Worm (Caenorhabditis elegans) whole organism, L1 larva: ENCODE measurements around the gene R05D3.12.
"Not testable (repeated sequence)": the region's sequence is repeated elsewhere in the genome, so short reads cannot be mapped to it uniquely, and the experiment has no call there.

Experiments
- C34B4.2 ChIP-seq: sonication (generic microtip); optimal IDR thresholded peaks from 2 replicates; lab custom pipeline; 2017; ENCODE audit warnings: mild to moderate bottlenecking, missing genetic modification characterization, missing compliant biosample characterization
- F16B12.6 ChIP-seq: fragments of 150-350 bp; optimal IDR thresholded peaks from 2 replicates; lab custom pipeline; 2014; ENCODE audit warnings: missing biosample characterization, missing genetic modification characterization
- aha-1 ChIP-seq: fragments of 150-350 bp; optimal IDR thresholded peaks from 2 replicates; lab custom pipeline; 2014; ENCODE audit warnings: missing biosample characterization, missing genetic modification characterization
- alr-1 ChIP-seq: fragments of 200-800 bp; sonication (Bioruptor generic); optimal IDR thresholded peaks from 2 replicates; lab custom pipeline; 2018; ENCODE audit warnings: borderline replicate concordance, mild to moderate bottlenecking, missing genetic modification characterization, missing compliant biosample characterization
- aly-2 ChIP-seq: fragments of 150-350 bp; optimal IDR thresholded peaks from 2 replicates; lab custom pipeline; 2014; ENCODE audit warnings: missing biosample characterization, missing genetic modification characterization
- ces-1 ChIP-seq: fragments of 150-350 bp; optimal IDR thresholded peaks from 2 replicates; lab custom pipeline; 2014; ENCODE audit warnings: missing biosample characterization, missing genetic modification reagents, missing genetic modification characterization
- dpl-1 ChIP-seq, 3 experiments: fragments of 150-350 bp in 2 of 3; sonication (generic microtip) in 1 of 3; optimal IDR thresholded peaks; 2 replicates each; lab custom pipeline; 2014 to 2017; ENCODE audit warnings: missing biosample characterization in 3 of 3, missing genetic modification characterization in 3 of 3, missing genetic modification reagents in 3 of 3
- efl-1 ChIP-seq, 4 experiments: fragments of 150-350 bp; optimal IDR thresholded peaks in 3 of 4; peaks in 1 of 4; 1 replicate in 1 of 4; 2 replicates in 3 of 4; lab custom pipeline; 2014; ENCODE audit warnings: missing biosample characterization in 2 of 4, missing genetic modification characterization in 2 of 4, missing genetic modification reagents in 2 of 4
- egl-13 ChIP-seq: sonication (generic microtip); optimal IDR thresholded peaks from 2 replicates; lab custom pipeline; 2016; ENCODE audit warnings: missing genotype, missing genetic modification reagents, missing genetic modification characterization, missing compliant biosample characterization
- egl-27 ChIP-seq, 2 experiments: fragments of 150-350 bp in 1 of 2; sonication (generic microtip); optimal IDR thresholded peaks; 3 replicates each; lab custom pipeline; 2017 to 2018; ENCODE audit warnings: missing biosample characterization in 2 of 2, missing genetic modification characterization in 2 of 2, missing genetic modification reagents in 2 of 2
- elt-2 ChIP-seq: sonication (generic microtip); optimal IDR thresholded peaks from 2 replicates; lab custom pipeline; 2016; ENCODE audit warnings: missing genetic modification characterization, mild to moderate bottlenecking, inconsistent platforms, missing compliant biosample characterization, missing genetic modification reagents
- ets-5 ChIP-seq: fragments of 200-800 bp; sonication (Bioruptor generic); IDR thresholded peaks from 2 replicates; pipeline ENCODE4 v1.3.6; 2022; ENCODE audit warnings: missing genetic modification characterization, missing compliant biosample characterization
- fkh-10 ChIP-seq: sonication (generic microtip); optimal IDR thresholded peaks from 2 replicates; lab custom pipeline; 2017; ENCODE audit warnings: missing biosample characterization, missing genetic modification reagents, missing genetic modification characterization
- fkh-4 ChIP-seq: sonication (generic microtip); optimal IDR thresholded peaks from 2 replicates; lab custom pipeline; 2016; ENCODE audit warnings: missing compliant biosample characterization, missing genetic modification characterization, borderline replicate concordance
- grh-1 ChIP-seq: fragments of 200-800 bp; sonication (Bioruptor generic); IDR thresholded peaks from 2 replicates; pipeline ENCODE4 v1.3.6; 2022; ENCODE audit warnings: missing genetic modification reagents, missing genetic modification characterization, missing compliant biosample characterization
- hlh-17 ChIP-seq: fragments of 200-800 bp; sonication (Bioruptor generic); optimal IDR thresholded peaks from 2 replicates; lab custom pipeline; 2018; ENCODE audit warnings: missing genetic modification characterization, mild to moderate bottlenecking, missing compliant biosample characterization, moderate library complexity, borderline replicate concordance
- jun-1 ChIP-seq: fragments of 150-350 bp; optimal IDR thresholded peaks from 2 replicates; lab custom pipeline; 2014; ENCODE audit warnings: missing biosample characterization, missing genetic modification reagents, missing genetic modification characterization
- lin-14 ChIP-seq: fragments of 200-800 bp; sonication (Bioruptor generic); optimal IDR thresholded peaks from 2 replicates; lab custom pipeline; 2018; ENCODE audit warnings: mild to moderate bottlenecking, missing genetic modification characterization, moderate library complexity, missing compliant biosample characterization
- lin-15B ChIP-seq: fragments of 150-350 bp; sonication (generic microtip); optimal IDR thresholded peaks from 3 replicates; lab custom pipeline; 2014; ENCODE audit warnings: missing biosample characterization, missing genetic modification characterization
- lin-39 ChIP-seq: fragments of 150-350 bp; optimal IDR thresholded peaks from 2 replicates; lab custom pipeline; 2014; ENCODE audit warnings: missing biosample characterization, missing genetic modification reagents, missing genetic modification characterization
- lir-3 ChIP-seq: sonication (generic microtip); optimal IDR thresholded peaks from 2 replicates; lab custom pipeline; 2016; ENCODE audit warnings: mild to moderate bottlenecking, missing genetic modification characterization, moderate library complexity, missing compliant biosample characterization; ENCODE audit not compliant: poor library complexity
- mdl-1 ChIP-seq, 2 experiments: fragments of 150-350 bp; optimal IDR thresholded peaks; 2 replicates each; lab custom pipeline; 2014 to 2017; ENCODE audit warnings: missing biosample characterization in 2 of 2, missing genetic modification characterization in 2 of 2, inconsistent platforms in 1 of 2
- mep-1 ChIP-seq: fragments of 150-350 bp; optimal IDR thresholded peaks from 2 replicates; lab custom pipeline; 2014; ENCODE audit warnings: missing biosample characterization, missing genetic modification characterization
- nhr-12 ChIP-seq: sonication (generic microtip); optimal IDR thresholded peaks from 2 replicates; lab custom pipeline; 2017; ENCODE audit warnings: missing biosample characterization, missing genetic modification characterization
- nhr-237 ChIP-seq: fragments of 150-350 bp; optimal IDR thresholded peaks from 2 replicates; lab custom pipeline; 2014; ENCODE audit warnings: missing biosample characterization, missing genetic modification characterization
- nhr-28 ChIP-seq: fragments of 150-350 bp; optimal IDR thresholded peaks from 2 replicates; lab custom pipeline; 2014; ENCODE audit warnings: missing biosample characterization, missing genetic modification characterization
- nhr-76 ChIP-seq: sonication (generic microtip); optimal IDR thresholded peaks from 2 replicates; lab custom pipeline; 2017; ENCODE audit warnings: missing biosample characterization, missing genetic modification characterization
- nhr-84 ChIP-seq: sonication (generic microtip); optimal IDR thresholded peaks from 2 replicates; lab custom pipeline; 2017; ENCODE audit warnings: missing biosample characterization, missing genetic modification characterization
- pqm-1 ChIP-seq: sonication (generic microtip); optimal IDR thresholded peaks from 3 replicates; lab custom pipeline; 2017; ENCODE audit warnings: missing biosample characterization, missing genetic modification characterization
- skn-1 ChIP-seq: fragments of 150-350 bp; optimal IDR thresholded peaks from 2 replicates; lab custom pipeline; 2014; ENCODE audit warnings: missing biosample characterization, missing genetic modification characterization
- snpc-4 ChIP-seq: fragments of 150-350 bp; optimal IDR thresholded peaks from 2 replicates; lab custom pipeline; 2014; ENCODE audit warnings: missing biosample characterization, missing genetic modification characterization
- snu-23 ChIP-seq: sonication (generic microtip); optimal IDR thresholded peaks from 2 replicates; lab custom pipeline; 2016; ENCODE audit warnings: missing genetic modification characterization, missing compliant biosample characterization
- sox-4 ChIP-seq: sonication (generic microtip); optimal IDR thresholded peaks from 2 replicates; lab custom pipeline; 2016; ENCODE audit warnings: missing genetic modification characterization, missing compliant biosample characterization
- tbx-2 ChIP-seq: sonication (generic microtip); optimal IDR thresholded peaks from 2 replicates; lab custom pipeline; 2016; ENCODE audit warnings: missing genetic modification characterization, missing compliant biosample characterization
- unc-30 ChIP-seq: sonication (generic microtip); optimal IDR thresholded peaks from 2 replicates; lab custom pipeline; 2017; ENCODE audit warnings: missing biosample characterization, missing genetic modification characterization
- unc-62 ChIP-seq: fragments of 150-350 bp; optimal IDR thresholded peaks from 2 replicates; lab custom pipeline; 2014; ENCODE audit warnings: missing biosample characterization, missing genetic modification reagents, missing genetic modification characterization
- unc-98 ChIP-seq: fragments of 200-800 bp; sonication (Bioruptor generic); IDR thresholded peaks from 2 replicates; pipeline ENCODE4 v1.3.6; 2022; ENCODE audit warnings: missing genetic modification characterization, missing compliant biosample characterization
- vab-15 ChIP-seq: sonication (generic microtip); optimal IDR thresholded peaks from 2 replicates; lab custom pipeline; 2017; ENCODE audit warnings: missing genotype, mild to moderate bottlenecking, missing genetic modification characterization, missing compliant biosample characterization
- xbp-1 ChIP-seq: sonication (generic microtip); optimal IDR thresholded peaks from 2 replicates; lab custom pipeline; 2016; ENCODE audit warnings: missing genetic modification characterization, missing compliant biosample characterization
- zag-1 ChIP-seq: fragments of 150-350 bp; optimal IDR thresholded peaks from 2 replicates; lab custom pipeline; 2014; ENCODE audit warnings: missing biosample characterization, missing genetic modification characterization
- zip-4 ChIP-seq: fragments of 200-800 bp; sonication (Bioruptor generic); optimal IDR thresholded peaks from 2 replicates; lab custom pipeline; 2018; ENCODE audit warnings: mild to moderate bottlenecking, missing genetic modification characterization, moderate library complexity, missing compliant biosample characterization
- ztf-4 ChIP-seq: fragments of 150-350 bp; optimal IDR thresholded peaks from 2 replicates; lab custom pipeline; 2014; ENCODE audit warnings: missing biosample characterization, missing genetic modification characterization

Gene R05D3.12

DNA sequence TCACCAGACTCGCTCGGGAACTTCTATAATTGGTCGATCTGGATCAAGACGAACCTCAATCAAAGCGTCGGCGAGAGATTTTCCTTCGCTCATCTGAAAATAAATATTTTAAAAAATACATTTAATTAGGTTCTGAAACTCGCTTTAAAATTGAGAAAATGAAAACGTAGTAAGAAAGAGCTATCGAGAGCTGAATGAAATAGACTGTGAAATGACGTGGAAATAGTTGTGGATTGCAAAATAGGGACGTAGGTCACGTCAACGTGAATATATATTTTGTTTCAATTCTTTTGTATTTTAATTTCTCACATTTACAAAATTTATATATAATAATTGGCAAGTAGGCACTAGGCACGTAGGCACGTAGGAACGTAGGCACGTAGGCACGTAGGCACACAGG, 46.3 kb upstream of the R05D3.12 start, which contains the start of gene ZC262.4:
Gene ZC262.4, minus strand, starts transcription at position 101 of the 400 bp plus-strand sequence.
- no peak for TF ChIP-seq zip-4
- TF ChIP-seq snu-23 (GFP tag; lab: Kevin White, UChicago) = no peak
- no peak for TF ChIP-seq ztf-4 (tag; lab: Kevin White, UChicago)
- no peak for TF ChIP-seq snpc-4 (tag; lab: Kevin White, UChicago)
- TF ChIP-seq ets-5 (GFP tag; lab: Robert Waterston, UW) = no peak
- TF ChIP-seq nhr-76 (tag; lab: Kevin White, UChicago) = no peak
- no peak for TF ChIP-seq xbp-1 (tag; lab: Kevin White, UChicago)
- no peak for TF ChIP-seq nhr-237 (tag; lab: Kevin White, UChicago)

DNA sequence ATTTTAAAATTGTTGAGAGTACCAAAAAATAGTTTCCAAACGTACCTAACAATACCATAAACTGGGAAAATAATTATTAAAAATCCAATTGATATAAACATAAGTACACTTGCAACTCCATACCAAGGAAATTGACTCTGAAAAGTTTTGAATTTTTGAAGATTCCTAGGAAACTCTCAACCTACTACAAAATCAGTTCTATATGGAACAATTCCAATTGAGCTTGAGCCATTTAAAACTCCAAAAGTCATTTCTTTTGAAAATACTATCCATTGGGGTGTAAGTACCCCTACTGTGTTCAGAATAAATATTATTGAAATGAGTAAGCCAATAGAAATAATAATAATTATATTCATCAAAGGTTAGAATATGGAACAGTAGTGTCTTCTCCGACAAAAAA, 41.4 kb upstream of the R05D3.12 start, which contains the start of gene clc-28:
Gene clc-28, minus strand, starts transcription at position 101 of the 400 bp plus-strand sequence.
- TF ChIP-seq unc-98 (GFP tag; lab: Robert Waterston, UW); grh-1 (GFP tag; lab: Robert Waterston, UW); sox-4: not testable (repeated sequence)

ce11 chrIII:8344283-8344682, 36.5 kb upstream of the R05D3.12 start, which contains the start of gene ZC262.7:
TSS of gene ZC262.7 (minus strand) at chrIII:8344336.
- not testable (repeated sequence) for TF ChIP-seq skn-1, F16B12.6, mep-1

DNA sequence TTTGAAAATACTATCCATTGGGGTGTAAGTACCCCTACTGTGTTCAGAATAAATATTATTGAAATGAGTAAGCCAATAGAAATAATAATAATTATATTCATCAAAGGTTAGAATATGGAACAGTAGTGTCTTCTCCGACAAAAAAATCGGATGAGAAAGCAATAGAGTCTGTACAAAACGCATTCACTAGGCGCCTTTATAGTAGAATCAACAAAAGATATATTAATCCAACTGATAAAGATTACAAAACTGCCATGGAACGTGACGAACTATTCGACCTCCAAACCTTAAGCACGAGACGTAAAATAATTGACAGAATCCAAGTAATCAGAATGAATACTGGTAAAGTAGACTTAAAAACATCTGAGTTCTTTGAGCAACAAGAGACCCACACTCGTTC, 32.9 kb upstream of the R05D3.12 start, which contains the start of gene clc-29:
Gene clc-29, minus strand, starts transcription at position 101 of the 400 bp plus-strand sequence.
- TF ChIP-seq vab-15; lir-3 (tag; lab: Kevin White, UChicago); aha-1 (tag; lab: Kevin White, UChicago): not testable (repeated sequence)

ce11 chrIII:8354644-8355461, 25.9 kb upstream of the R05D3.12 start, which contains the start of gene unc-116:
TSS of gene unc-116 (minus strand) at chrIII:8355174.
- TF ChIP-seq ces-1 (GFP tag; lab: Kevin White, UChicago) (no peak), elt-2 (tag; lab: Kevin White, UChicago) (no peak), fkh-4 (no peak), nhr-28 (tag; lab: Kevin White, UChicago) (no peak), fkh-10 (no peak), nhr-84 (tag; lab: Kevin White, UChicago) (no peak), aly-2 (tag; lab: Kevin White, UChicago) (no peak), lin-39 (tag; lab: Kevin White, UChicago) (no peak), C34B4.2 (tag; lab: Kevin White, UChicago) (no peak), skn-1 (peak; percentile 94), lin-15B (tag; lab: Kevin White, UChicago) (peak; percentile 18), efl-1 (optimal IDR thresholded peaks at IDR 0.05; lab: Kevin White, UChicago) (peak; percentile 31 to 74), efl-1 (GFP tag; optimal IDR thresholded peaks at IDR 0.05 in 1 of 2; lab: Kevin White, UChicago) (peak; percentile 54 to 94), mdl-1 (tag; optimal IDR thresholded peaks at IDR 0.05; lab: Kevin White, UChicago) (peak in 1 of 2 experiments; percentile 74), jun-1 (peak; percentile 27), sox-4 (no peak), dpl-1 (GFP tag; optimal IDR thresholded peaks at IDR 0.05; lab: Kevin White, UChicago) (peak in 2 of 3 experiments; percentile 18 to 31), zag-1 (tag; lab: Kevin White, UChicago) (no peak), egl-27 (tag; optimal IDR thresholded peaks at IDR 0.05; lab: Kevin White, UChicago) (no peak), F16B12.6 (peak; percentile 43), nhr-12 (tag; lab: Kevin White, UChicago) (no peak), alr-1 (tag; lab: Kevin White, UChicago) (no peak), unc-30 (tag; lab: Kevin White, UChicago) (no peak), tbx-2 (tag; lab: Kevin White, UChicago) (no peak), unc-62 (GFP tag; lab: Kevin White, UChicago) (no peak), hlh-17 (no peak), lin-14 (GFP tag; lab: Kevin White, UChicago) (peak; percentile 75), egl-13 (tag; lab: Kevin White, UChicago) (peak; percentile 26), pqm-1 (tag; lab: Kevin White, UChicago) (no peak)
